Fruit fly (Drosophila melanogaster) Kc167 (cell line): ENCODE results near the gene ppan.

Experiments
- Myc ChIP-seq: fragments of >200 bp; optimal IDR thresholded peaks from 2 replicates; lab custom pipeline; 2017; ENCODE audit warnings: missing external identifiers
- Sin3A ChIP-seq: fragments of >200 bp; optimal IDR thresholded peaks from 2 replicates; lab custom pipeline; 2018; ENCODE audit warnings: missing external identifiers
- h ChIP-seq: fragments of >200 bp; optimal IDR thresholded peaks from 3 replicates; lab custom pipeline; 2018; ENCODE audit warnings: missing external identifiers
- insv ChIP-seq: fragments of >200 bp; optimal IDR thresholded peaks from 3 replicates; lab custom pipeline; 2018; ENCODE audit warnings: missing external identifiers
- psq ChIP-seq: fragments of >200 bp; optimal IDR thresholded peaks from 2 replicates; lab custom pipeline; 2017; ENCODE audit warnings: missing external identifiers
- ttk ChIP-seq: sonication (Bioruptor generic); optimal IDR thresholded peaks from 2 replicates; lab custom pipeline; 2017; ENCODE audit warnings: missing external identifiers

Gene ppan

dm6 chr3R:21156572-21157480 lies 40.8 kb downstream of the ppan start:
- no peak for TF ChIP-seq h (lab: Kevin White, UChicago)
- TF ChIP-seq ttk (lab: Kevin White, UChicago) = no peak
- no peak for TF ChIP-seq insv (lab: Kevin White, UChicago)
- TF ChIP-seq Sin3A (lab: Kevin White, UChicago) = no peak
- no peak for TF ChIP-seq psq (lab: Kevin White, UChicago)
- TF ChIP-seq Myc (lab: Kevin White, UChicago) = no peak

- TF ChIP-seq h (lab: Kevin White, UChicago) (no peak), psq (lab: Kevin White, UChicago) (no peak), ttk (lab: Kevin White, UChicago) (no peak), Sin3A (lab: Kevin White, UChicago) (no peak), insv (lab: Kevin White, UChicago) (no peak), Myc (lab: Kevin White, UChicago) (no peak)
Observed at dm6 chr3R:21158643-21159042, 42.6 kb downstream of the ppan start.

dm6 chr3R:21161042-21161532 lies 45.0 kb downstream of the ppan start, which contains the start of gene cDIP:
cDIP (minus strand) TSS chr3R:21161092.
- no peak for TF ChIP-seq insv (lab: Kevin White, UChicago)
- no peak for TF ChIP-seq h (lab: Kevin White, UChicago)
- TF ChIP-seq ttk (lab: Kevin White, UChicago) = no peak
- no peak for TF ChIP-seq Sin3A (lab: Kevin White, UChicago)
- TF ChIP-seq Myc (lab: Kevin White, UChicago) = no peak
- TF ChIP-seq psq (lab: Kevin White, UChicago) = no peak

dm6 chr3R:21161620-21162029 lies 45.6 kb downstream of the ppan start:
- TF ChIP-seq ttk (lab: Kevin White, UChicago) = no peak
- TF ChIP-seq h (lab: Kevin White, UChicago) = no peak
- no peak for TF ChIP-seq insv (lab: Kevin White, UChicago)
- TF ChIP-seq Sin3A (lab: Kevin White, UChicago) = no peak
- no peak for TF ChIP-seq psq (lab: Kevin White, UChicago)
- TF ChIP-seq Myc (lab: Kevin White, UChicago) = no peak

- TF ChIP-seq Sin3A (lab: Kevin White, UChicago) = no peak
Observed at dm6 chr3R:21163318-21163828, 47.3 kb downstream of the ppan start, which contains the start of gene CG5810. CG5810 (plus strand) TSS chr3R:21163778.
